Fruit fly (Drosophila melanogaster): Measurements from ENCODE around the gene TAF1B.
A peak's percentile ranks its signal among the peaks of the same experiment; 100 is the strongest.

Gene TAF1B

dm6 chr3R:10144103-10144998, at the start of gene TAF1B, which contains the start of gene Invadolysin (continued):
- TF ChIP-seq CG18619 (GFP tag; optimal IDR thresholded peaks at IDR 0.05) (peak; percentile 46), CG12299 (tag; optimal IDR thresholded peaks at IDR 0.05) (no peak), bab2 (GFP tag; optimal IDR thresholded peaks at IDR 0.05) (peak; percentile 59), CG34376 (GFP tag; optimal IDR thresholded peaks at IDR 0.05) (peak; percentile 5), CG6854 (GFP tag; optimal IDR thresholded peaks at IDR 0.05) (peak; percentile 48), Atf6 (GFP tag; IDR thresholded peaks at IDR 0.05) (peak; percentile 61; the same call in 1 of the 2 replicates), Camta (GFP tag; optimal IDR thresholded peaks at IDR 0.05) (peak; percentile 29), abd-A (tag; optimal IDR thresholded peaks at IDR 0.05) (peak; percentile 72), CG12236 (GFP tag; optimal IDR thresholded peaks at IDR 0.05) (no peak), Hr51 (GFP tag; optimal IDR thresholded peaks at IDR 0.05) (peak in 1 of 2 experiments; percentile 57), bsh (GFP tag; optimal IDR thresholded peaks at IDR 0.05) (peak in 1 of 2 experiments; percentile 31), chif (GFP tag; optimal IDR thresholded peaks at IDR 0.05) (peak in 1 of 2 experiments; percentile 45), CG4404 (GFP tag; IDR thresholded peaks at IDR 0.05) (no peak), Dek (tag; optimal IDR thresholded peaks at IDR 0.05) (peak; percentile 55), pros (GFP tag; optimal IDR thresholded peaks at IDR 0.05) (peak; percentile 20), Hsf (GFP tag; optimal IDR thresholded peaks at IDR 0.05) (peak; percentile 13), CG15514 (GFP tag; optimal IDR thresholded peaks at IDR 0.05) (peak; percentile 65), nau (GFP tag; optimal IDR thresholded peaks at IDR 0.05) (no peak), vvl (GFP tag; IDR thresholded peaks at IDR 0.05) (peak; percentile 62), BEAF-32 (GFP tag; optimal IDR thresholded peaks at IDR 0.05) (peak; percentile 90), MBD-R2 (GFP tag; IDR thresholded peaks at IDR 0.05) (peak; percentile 54), kay (GFP tag; optimal IDR thresholded peaks at IDR 0.05) (peak; percentile 2), Adf1 (GFP tag; IDR thresholded peaks at IDR 0.05) (0 out of 2 replicates have a peak, but pooled peaks have one; percentile 5), Sin3A (optimal IDR thresholded peaks at IDR 0.05) (peak; percentile 38), CG6813 (GFP tag; optimal IDR thresholded peaks at IDR 0.05) (peak; percentile 8), CG3726 (GFP tag; IDR thresholded peaks at IDR 0.05) (no peak), yki (optimal IDR thresholded peaks at IDR 0.05) (no peak), gcm (GFP tag; optimal IDR thresholded peaks at IDR 0.05) (no peak), Opbp (GFP tag; IDR thresholded peaks at IDR 0.05; ENCODE audit: partially characterized antibody) (peak; percentile 93), CG17612 (GFP tag; IDR thresholded peaks at IDR 0.05) (0 out of 2 replicates have a peak, but pooled peaks have one; percentile 4), dimm (GFP tag; IDR thresholded peaks at IDR 0.05) (no peak), CG7271 (tag; optimal IDR thresholded peaks at IDR 0.05) (peak; percentile 25), gce (GFP tag; IDR thresholded peaks at IDR 0.05) (no peak), Dip2 (GFP tag; IDR thresholded peaks at IDR 0.05) (no peak), Max (GFP tag; optimal IDR thresholded peaks at IDR 0.05) (peak; percentile 39), Fer1 (GFP tag; optimal IDR thresholded peaks at IDR 0.05) (peak; percentile 42), CG8388 (GFP tag; optimal IDR thresholded peaks at IDR 0.05) (no peak), ATbp (GFP tag; optimal IDR thresholded peaks at IDR 0.05) (peak; percentile 10), H2.0 (GFP tag; IDR thresholded peaks at IDR 0.05) (peak; percentile 14; the same call in 1 of the 2 replicates), HmgD (GFP tag; optimal IDR thresholded peaks at IDR 0.05) (peak; percentile 67), CG18262 (tag; optimal IDR thresholded peaks at IDR 0.05) (peak; percentile 59), CG4820 (GFP tag; optimal IDR thresholded peaks at IDR 0.05) (peak; percentile 11), CG2202 (tag; optimal IDR thresholded peaks at IDR 0.05) (no peak), CG9609 (GFP tag; optimal IDR thresholded peaks at IDR 0.05) (no peak), CG43689 (GFP tag; IDR thresholded peaks at IDR 0.05) (0 out of 2 replicates have a peak, but pooled peaks have one; percentile 14), Hr3 (GFP tag; optimal IDR thresholded peaks at IDR 0.05) (peak; percentile 51), Rfx (GFP tag; IDR thresholded peaks at IDR 0.05) (peak; percentile 70), bigmax (GFP tag; optimal IDR thresholded peaks at IDR 0.05) (no peak)
